Worm (Caenorhabditis elegans) whole organism, L4/young adult: Measurements from ENCODE around the gene Y82E9BL.18.
"Not testable (repeated sequence)": the region's sequence is repeated elsewhere in the genome, so short reads cannot be mapped to it uniquely, and the experiment has no call there.

Source experiments
- W03F9.2 ChIP-seq: fragments of 150-350 bp; optimal IDR thresholded peaks from 2 replicates; lab custom pipeline; 2014; ENCODE audit warnings: missing biosample characterization, missing genetic modification characterization
- him-1 ChIP-seq: sonication (generic microtip); optimal IDR thresholded peaks from 2 replicates; lab custom pipeline; 2016; ENCODE audit warnings: missing genotype, missing genetic modification reagents, missing genetic modification characterization, missing compliant biosample characterization

- TF ChIP-seq him-1, W03F9.2: not testable (repeated sequence)
These were observed 51.3 kb downstream of the Y82E9BL.18 start, which contains the start of gene pals-40 for ce11 chrIII:1377903-1378302.
